Worm (Caenorhabditis elegans): ENCODE measurements around the gene B0563.6.

ce11 chrX:9172278-9172677 is 34.8 kb downstream of the B0563.6 start, which contains the start of gene B0563.18:
- no peak for TF ChIP-seq lin-39 (tag; optimal IDR thresholded peaks at IDR 0.05)
- TF ChIP-seq elt-3 (tag; optimal IDR thresholded peaks at IDR 0.05): no peak
- no peak for TF ChIP-seq ceh-16 (tag; optimal IDR thresholded peaks at IDR 0.05)
- TF ChIP-seq ama-1 (optimal IDR thresholded peaks at IDR 0.05): no peak
- TF ChIP-seq ztf-11 (tag; optimal IDR thresholded peaks at IDR 0.05): no peak
- no peak for TF ChIP-seq snpc-4 (tag; optimal IDR thresholded peaks at IDR 0.05)
- no peak for TF ChIP-seq alr-1 (tag; optimal IDR thresholded peaks at IDR 0.05)
- TF ChIP-seq ztf-4 (tag; optimal IDR thresholded peaks at IDR 0.05): no peak
- TF ChIP-seq nhr-25 (tag; optimal IDR thresholded peaks at IDR 0.05): no peak
- no peak for TF ChIP-seq zag-1 (tag; optimal IDR thresholded peaks at IDR 0.05)
- TF ChIP-seq unc-62 (GFP tag; optimal IDR thresholded peaks at IDR 0.05): no peak
- no peak for TF ChIP-seq fos-1 (tag; optimal IDR thresholded peaks at IDR 0.05)
- TF ChIP-seq nhr-11 (tag; optimal IDR thresholded peaks at IDR 0.05): no peak
- TF ChIP-seq ZK546.5 (tag; optimal IDR thresholded peaks at IDR 0.05): no peak

All from whole organism, L2 larva.